Worm (Caenorhabditis elegans) whole organism, midembryonic: ENCODE measurements around the gene T26H8.4.
"Not testable (repeated sequence)": the region's sequence is repeated elsewhere in the genome, so short reads cannot be mapped to it uniquely, and the experiment has no call there.

Experiments used
- T22C8.4 ChIP-seq: fragments of 200-800 bp; sonication (Bioruptor generic); IDR thresholded peaks from 2 replicates; pipeline ENCODE4 v1.3.6; 2022; ENCODE audit warnings: missing genetic modification characterization, missing compliant biosample characterization
- cog-1 ChIP-seq: sonication (generic microtip); optimal IDR thresholded peaks from 2 replicates; lab custom pipeline; 2016; ENCODE audit warnings: missing genetic modification characterization, missing compliant biosample characterization
- flt-1 ChIP-seq: fragments of 200-800 bp; sonication (Bioruptor generic); IDR thresholded peaks from 2 replicates; pipeline ENCODE4 v1.3.6; 2022; ENCODE audit warnings: missing genetic modification characterization, missing compliant biosample characterization
- klf-2 ChIP-seq: fragments of 200-800 bp; sonication (Bioruptor generic); conservative IDR thresholded peaks from 2 replicates; pipeline ENCODE4 v1.3.6; 2022; ENCODE audit warnings: missing genetic modification reagents, missing genetic modification characterization, missing compliant biosample characterization
- med-1 ChIP-seq: sonication (generic microtip); optimal IDR thresholded peaks from 2 replicates; lab custom pipeline; 2017; ENCODE audit warnings: missing genetic modification characterization, mild to moderate bottlenecking, missing compliant biosample characterization, antibody characterized with exemption, missing genetic modification reagents; ENCODE audit not compliant: insufficient read depth
- ref-1 ChIP-seq: fragments of 200-800 bp; sonication (Bioruptor generic); conservative IDR thresholded peaks from 2 replicates; pipeline ENCODE4 v1.3.6; 2022; ENCODE audit warnings: missing genetic modification reagents, missing genetic modification characterization, missing compliant biosample characterization
- tab-1 ChIP-seq: fragments of 200-800 bp; sonication (Bioruptor generic); IDR thresholded peaks from 2 replicates; pipeline ENCODE4 v1.3.6; 2022; ENCODE audit warnings: missing genetic modification characterization, missing compliant biosample characterization
- ztf-23 ChIP-seq: fragments of 200-800 bp; sonication (Bioruptor generic); IDR thresholded peaks from 2 replicates; pipeline ENCODE4 v1.3.6; 2022; ENCODE audit warnings: missing genetic modification reagents, missing genetic modification characterization, missing compliant biosample characterization
- ztf-29 ChIP-seq: fragments of 200-800 bp; sonication (Bioruptor generic); IDR thresholded peaks from 2 replicates; pipeline ENCODE4 v1.3.6; 2022; ENCODE audit warnings: missing genetic modification reagents, missing genetic modification characterization, missing compliant biosample characterization

T26H8.4 gene

DNA sequence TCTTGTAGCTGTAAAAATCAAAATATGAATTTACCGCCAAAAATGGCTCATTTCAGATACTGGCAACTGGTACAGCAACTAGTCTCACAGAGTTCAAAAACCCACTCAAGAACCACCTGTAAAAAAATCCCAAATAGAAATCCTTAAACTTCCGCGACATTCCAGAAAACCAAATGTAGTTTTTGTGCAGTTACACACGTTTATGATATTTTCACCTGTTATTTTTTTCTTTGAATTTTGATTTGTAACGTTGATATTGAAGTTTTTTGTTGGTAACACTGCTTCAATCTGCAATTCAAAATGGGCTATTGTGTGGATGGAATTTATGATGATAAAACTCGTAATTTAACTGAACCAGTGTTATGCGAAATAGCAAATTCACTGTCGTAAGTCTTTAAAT lies 26.2 kb upstream of the T26H8.4 start, which contains the start of gene srw-113:
Gene srw-113 (plus strand): TSS at position 301 of the 400 bp plus-strand sequence.
- TF ChIP-seq cog-1 (tag; lab: Kevin White, UChicago) (no peak), ztf-29 (GFP tag; lab: Robert Waterston, UW) (no peak), ztf-23 (no peak), flt-1 (GFP tag; lab: Robert Waterston, UW) (no peak), klf-2 (GFP tag; lab: Robert Waterston, UW) (no peak), tab-1 (no peak), ref-1 (GFP tag; lab: Robert Waterston, UW) (no peak), T22C8.4 (no peak), med-1 (no peak)

DNA sequence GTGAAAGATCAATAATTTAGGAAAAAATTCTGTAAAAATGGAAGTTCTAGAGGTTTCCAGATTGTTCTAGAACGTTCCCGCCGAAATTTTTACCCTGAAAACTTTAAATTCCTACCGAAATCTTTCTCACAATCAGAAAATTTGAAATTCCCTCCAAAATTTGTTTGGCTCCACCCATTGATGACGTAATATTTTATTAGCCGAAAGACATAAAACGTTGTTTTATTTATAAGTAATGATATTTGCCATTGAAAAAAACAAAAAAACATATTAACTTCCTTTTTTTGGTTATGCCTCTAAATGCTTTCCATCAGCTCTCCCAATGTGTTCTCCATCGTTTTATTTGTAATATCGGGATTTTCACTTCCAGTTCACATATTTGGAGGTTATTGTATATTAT lies 23.7 kb upstream of the T26H8.4 start, which contains the start of gene srh-295:
Gene srh-295 (plus strand): TSS at position 301 of the 400 bp plus-strand sequence.
- TF ChIP-seq T22C8.4, result no peak
- TF ChIP-seq med-1, result no peak
- TF ChIP-seq klf-2 (GFP tag; lab: Robert Waterston, UW), result no peak
- TF ChIP-seq ref-1 (GFP tag; lab: Robert Waterston, UW), result no peak
- TF ChIP-seq ztf-23, result no peak
- no peak for TF ChIP-seq cog-1 (tag; lab: Kevin White, UChicago)
- no peak for TF ChIP-seq ztf-29 (GFP tag; lab: Robert Waterston, UW)
- no peak for TF ChIP-seq tab-1
- no peak for TF ChIP-seq flt-1 (GFP tag; lab: Robert Waterston, UW)

DNA sequence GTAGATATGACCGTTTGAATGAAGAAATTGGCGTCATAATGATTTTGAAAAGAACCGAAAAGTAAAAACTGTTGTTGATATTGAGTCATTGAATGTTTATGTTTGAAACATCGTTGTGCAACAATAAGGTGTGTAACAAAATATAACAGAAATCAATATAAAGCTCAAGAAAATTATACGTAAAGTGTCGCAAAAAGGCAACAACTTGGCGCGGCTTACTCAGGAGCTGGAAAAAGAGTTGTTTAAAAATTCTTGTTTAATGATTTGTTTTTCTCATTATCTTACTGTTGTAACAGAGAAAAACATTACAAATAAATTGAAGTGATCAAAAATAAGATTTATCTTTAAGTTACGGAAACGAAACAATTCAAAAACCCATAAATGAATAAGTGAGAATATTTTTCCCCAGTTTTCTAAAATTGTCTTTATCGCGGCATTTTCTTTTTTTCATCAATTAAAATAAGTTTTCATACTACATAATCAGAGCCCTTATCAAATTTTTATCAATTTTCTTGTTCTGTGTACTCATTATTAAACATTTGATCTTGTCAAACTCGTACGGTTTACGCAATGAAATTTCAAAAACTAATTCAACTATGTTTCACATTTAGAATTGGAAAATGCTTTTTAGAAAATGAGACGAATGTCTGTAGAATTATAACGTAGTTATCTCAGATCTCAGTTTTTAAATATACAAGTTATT lies 21.3 kb upstream of the T26H8.4 start, which contains the start of gene ZK1037.6:
Gene ZK1037.6 (minus strand): TSS at position 51 of the 703 bp plus-strand sequence.
- TF ChIP-seq ref-1 (GFP tag; lab: Robert Waterston, UW) (no peak), med-1 (no peak), ztf-29 (GFP tag; lab: Robert Waterston, UW) (no peak), flt-1 (GFP tag; lab: Robert Waterston, UW) (no peak), T22C8.4 (no peak), ztf-23 (no peak), klf-2 (GFP tag; lab: Robert Waterston, UW) (no peak), tab-1 (no peak), cog-1 (tag; lab: Kevin White, UChicago) (no peak)

DNA sequence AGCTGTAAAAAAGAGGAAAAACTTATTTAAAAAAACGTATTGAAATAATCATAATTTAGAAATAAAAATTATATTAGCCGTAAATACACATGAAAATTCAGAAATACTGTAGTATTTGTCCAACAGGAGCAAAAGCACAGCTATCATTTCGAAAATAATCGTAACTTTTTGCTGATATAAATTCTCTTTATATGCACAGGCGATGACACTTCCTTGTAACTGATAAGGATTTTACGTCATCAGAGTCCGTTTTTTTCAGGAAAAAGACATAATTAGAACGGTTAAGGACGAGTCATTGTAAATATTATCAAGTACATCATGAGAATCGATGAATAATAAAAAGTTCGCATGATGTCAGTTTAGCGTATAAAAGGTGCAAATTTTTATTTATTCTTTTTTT lies 16.8 kb upstream of the T26H8.4 start:
- TF ChIP-seq ztf-29 (GFP tag; lab: Robert Waterston, UW), result no peak

DNA sequence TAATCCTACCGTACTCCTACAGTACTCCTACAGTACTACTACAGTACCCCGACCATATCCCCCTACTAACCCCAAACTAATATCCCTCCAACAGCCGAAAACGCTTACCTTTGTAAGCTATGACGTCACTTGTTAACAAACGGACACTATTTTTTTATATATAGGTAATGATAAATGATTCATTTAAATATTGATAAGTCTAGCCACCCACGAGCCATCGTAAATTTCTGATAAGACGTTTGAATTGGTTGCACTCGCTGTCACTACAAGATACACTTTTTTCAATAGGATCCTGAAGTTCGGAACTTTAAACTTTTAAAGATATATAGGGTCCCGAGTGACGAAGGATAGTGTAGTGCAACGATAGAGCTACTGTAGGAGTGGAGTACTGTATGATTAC lies 16.0 kb upstream of the T26H8.4 start, which contains the start of gene nhr-247:
Gene nhr-247 (plus strand): TSS at position 330 of the 400 bp plus-strand sequence.
- not testable (repeated sequence) for TF ChIP-seq med-1, ztf-23, T22C8.4

DNA sequence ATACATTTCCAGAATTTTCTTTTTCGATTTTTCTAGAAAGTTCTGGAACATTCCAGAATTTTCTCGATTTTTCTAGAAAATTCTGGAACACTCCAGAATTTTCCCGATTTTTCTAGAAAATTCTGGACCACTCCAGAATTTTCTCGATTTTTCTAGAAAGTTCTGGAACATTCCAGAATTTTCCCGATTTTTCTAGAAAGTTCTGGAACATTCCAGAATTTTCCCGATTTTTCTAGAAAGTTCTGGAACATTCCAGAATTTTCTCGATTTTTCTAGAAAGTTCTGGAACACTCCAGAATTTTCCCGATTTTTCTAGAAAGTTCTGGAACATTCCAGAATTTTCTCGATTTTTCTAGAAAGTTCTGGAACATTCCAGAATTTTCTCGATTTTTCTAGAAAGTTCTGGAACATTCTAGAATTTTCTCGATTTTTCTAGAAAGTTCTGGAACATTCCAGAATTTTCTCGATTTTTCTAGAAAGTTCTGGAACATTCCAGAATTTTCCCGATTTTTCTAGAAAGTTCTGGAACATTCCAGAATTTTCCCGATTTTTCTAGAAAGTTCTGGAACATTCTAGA lies 14.2 kb upstream of the T26H8.4 start:
- peak; percentile 84 for TF ChIP-seq flt-1 (GFP tag; lab: Robert Waterston, UW)

DNA sequence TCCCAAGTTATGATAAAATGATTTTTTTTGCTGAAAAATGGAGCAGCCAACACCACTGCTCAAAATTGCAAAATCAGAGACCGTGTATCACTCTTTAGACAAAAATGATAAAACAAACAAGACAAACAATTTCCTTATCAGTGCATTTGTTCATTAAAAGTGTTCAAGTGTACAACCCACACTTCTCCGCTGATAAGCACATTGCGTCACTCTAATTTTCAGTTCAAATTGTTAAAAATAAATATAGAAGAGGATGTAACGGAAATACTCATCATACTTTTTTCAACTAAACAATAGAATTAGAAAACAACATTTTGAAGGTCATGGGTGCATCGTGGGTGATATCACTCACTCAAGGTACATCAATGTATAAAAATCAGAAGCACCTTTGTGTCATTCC lies 12.0 kb upstream of the T26H8.4 start, which contains the start of gene nhr-291:
Gene nhr-291 (plus strand): TSS at position 324 of the 400 bp plus-strand sequence.
- TF ChIP-seq klf-2 (GFP tag; lab: Robert Waterston, UW) (no peak), T22C8.4 (no peak), ref-1 (GFP tag; lab: Robert Waterston, UW) (no peak), ztf-23 (no peak), flt-1 (GFP tag; lab: Robert Waterston, UW) (no peak), med-1 (no peak), cog-1 (tag; lab: Kevin White, UChicago) (no peak), tab-1 (no peak), ztf-29 (GFP tag; lab: Robert Waterston, UW) (no peak)

DNA sequence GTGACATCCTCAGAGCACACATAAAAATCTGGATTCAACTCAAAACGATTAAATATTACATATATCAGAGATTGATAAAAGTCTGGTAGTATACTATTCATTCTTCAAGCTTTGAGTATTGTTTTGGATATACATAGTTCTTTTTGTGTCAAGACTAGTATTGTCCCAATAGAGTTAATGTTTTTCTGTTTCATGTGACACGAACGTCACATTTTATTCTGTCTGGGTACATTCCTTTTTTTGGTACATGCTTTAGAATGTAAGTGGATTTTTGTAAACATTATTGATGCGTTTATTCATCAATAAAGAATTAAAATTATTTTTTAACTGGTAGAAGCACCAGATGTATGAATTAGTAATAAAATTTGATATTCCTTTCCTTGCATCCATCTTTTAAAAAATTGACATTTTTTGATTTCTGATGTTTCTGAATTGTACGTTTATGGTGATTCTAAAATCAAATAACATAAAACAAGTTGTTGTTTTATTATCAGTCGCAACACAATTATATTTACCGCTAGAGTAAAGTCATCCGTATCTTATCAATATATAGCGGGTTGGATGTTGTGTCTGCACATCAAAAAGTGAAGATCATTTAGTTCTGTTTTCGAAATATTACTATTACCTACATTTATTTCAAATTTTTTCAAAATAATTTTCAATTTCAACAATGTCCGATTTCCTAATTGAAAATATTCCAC lies 9.3 kb upstream of the T26H8.4 start, which contains the start of the genes srt-22 and nhr-246:
Gene srt-22 (minus strand): TSS at position 101 of the 701 bp plus-strand sequence.
Gene nhr-246 (plus strand): TSS at position 651 of the 701 bp plus-strand sequence.
- TF ChIP-seq ztf-29 (GFP tag; lab: Robert Waterston, UW) (no peak), ztf-23 (no peak), T22C8.4 (no peak), klf-2 (GFP tag; lab: Robert Waterston, UW) (no peak), med-1 (no peak), flt-1 (GFP tag; lab: Robert Waterston, UW) (no peak), tab-1 (no peak), ref-1 (GFP tag; lab: Robert Waterston, UW) (no peak), cog-1 (tag; lab: Kevin White, UChicago) (no peak)

DNA sequence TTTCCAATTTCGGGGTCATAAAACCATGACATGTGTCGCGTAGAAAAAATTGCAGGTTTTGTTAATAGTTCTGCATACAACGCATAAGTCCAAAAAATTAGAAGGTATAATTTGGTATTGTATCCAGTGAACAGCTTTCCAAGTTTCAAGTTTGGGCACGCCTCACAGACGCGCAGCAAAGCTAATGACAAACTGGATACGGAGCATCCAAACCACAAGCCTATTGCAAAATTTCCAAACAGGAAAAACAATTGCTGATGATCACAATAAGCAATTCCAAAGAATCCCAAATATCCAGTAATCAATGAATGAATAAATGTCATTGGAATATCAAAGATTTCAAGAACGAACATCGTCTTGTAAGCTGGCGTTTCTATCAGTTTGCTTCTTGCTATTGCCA lies 6.9 kb upstream of the T26H8.4 start:
- TF ChIP-seq ref-1 (GFP tag; lab: Robert Waterston, UW) (no peak), tab-1 (no peak), ztf-29 (GFP tag; lab: Robert Waterston, UW) (no peak), klf-2 (GFP tag; lab: Robert Waterston, UW) (no peak), flt-1 (GFP tag; lab: Robert Waterston, UW) (no peak)

DNA sequence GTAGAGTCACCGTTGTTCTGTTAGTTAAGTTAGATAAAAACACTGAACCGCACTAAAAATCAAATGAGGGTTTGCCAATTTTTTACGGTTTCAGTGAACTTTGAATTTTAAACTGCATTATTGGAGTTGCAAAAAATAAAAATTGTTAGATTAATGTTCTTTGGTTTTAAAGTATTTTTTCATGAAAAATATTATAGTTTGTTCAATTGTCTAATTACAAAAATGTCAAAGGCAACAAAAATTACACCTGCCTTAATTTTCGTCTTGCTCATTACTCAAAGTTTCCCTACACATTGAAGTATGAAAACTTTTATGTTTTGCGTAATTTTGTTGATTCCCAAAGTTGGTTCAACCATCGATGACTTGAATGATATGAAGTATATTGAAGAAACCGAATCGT lies 4.1 kb upstream of the T26H8.4 start, which contains the start of gene irld-62:
Gene irld-62 (plus strand): TSS at position 301 of the 400 bp plus-strand sequence.
- no peak for TF ChIP-seq ztf-23
